Fruit fly (Drosophila melanogaster) S2 (cell line): ENCODE results near the gene hook.

Experiments used
- CG8478 ChIP-seq: fragments of >200 bp; optimal IDR thresholded peaks from 2 replicates; lab custom pipeline; 2018
- CTCF ChIP-seq, 2 experiments: fragments of >200 bp; optimal IDR thresholded peaks; 2 replicates each; lab custom pipeline; 2018

DNA sequence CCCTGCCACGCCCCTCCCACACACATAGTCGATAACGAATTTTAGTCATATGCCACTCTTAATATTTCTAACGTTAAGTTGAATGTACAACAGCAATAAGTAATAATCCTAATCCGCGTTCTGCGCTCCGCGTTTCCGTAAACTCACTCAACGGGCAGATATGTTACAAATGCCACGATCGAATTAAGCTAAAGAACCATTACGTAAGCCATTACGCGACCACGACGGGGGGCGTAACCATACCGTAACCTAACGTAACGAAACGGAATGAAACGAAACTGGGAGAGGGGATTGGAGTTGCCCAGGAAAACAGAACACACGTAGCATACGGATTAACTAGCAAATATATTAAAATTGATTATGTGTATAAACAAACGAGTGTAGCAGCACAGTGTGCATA lies 24.5 kb upstream of the hook start:
- TF ChIP-seq CG8478 (lab: Kevin White, UChicago): no peak
- no peak for TF ChIP-seq CTCF (optimal IDR thresholded peaks at IDR 0.05; lab: Kevin White, UChicago)
